Worm (Caenorhabditis elegans): ENCODE data around the gene lgc-5.

lgc-5 gene

DNA sequence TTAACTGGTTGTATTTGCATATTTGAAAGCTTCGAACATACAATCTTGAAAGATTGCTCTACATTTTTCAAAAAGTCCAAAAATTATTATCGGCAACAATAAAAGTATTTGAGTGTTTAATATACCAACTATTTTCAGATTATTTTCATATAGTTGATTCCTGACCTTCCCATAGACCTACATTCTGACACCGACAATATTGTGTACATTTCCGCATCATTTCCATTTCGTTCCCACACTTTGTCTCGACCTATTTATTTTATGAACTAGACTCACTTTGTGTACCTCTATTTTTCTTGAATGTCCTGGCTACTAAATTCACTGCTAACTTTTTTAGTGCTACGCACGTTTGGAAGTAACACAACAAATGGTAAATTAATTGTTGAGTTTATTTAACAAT lies at the start of gene lgc-5:
TSS of gene lgc-5 (plus strand) at position 301 of the 400 bp plus-strand sequence.
- no peak for TF ChIP-seq unc-62 (GFP tag; optimal IDR thresholded peaks at IDR 0.05)

- no peak for TF ChIP-seq unc-62 (GFP tag; optimal IDR thresholded peaks at IDR 0.05)
These were observed 47.8 kb upstream of the lgc-5 start, which contains the start of gene tbce-1 for ce11 chrIV:8294650-8295049. TSS of gene tbce-1 (plus strand) at chrIV:8294690.

ce11 chrIV:8297192-8297591 lies 45.3 kb upstream of the lgc-5 start, which contains the start of gene nprl-3:
TSS of gene nprl-3 (plus strand) at chrIV:8297492.
- TF ChIP-seq unc-62 (GFP tag; optimal IDR thresholded peaks at IDR 0.05), result no peak

DNA sequence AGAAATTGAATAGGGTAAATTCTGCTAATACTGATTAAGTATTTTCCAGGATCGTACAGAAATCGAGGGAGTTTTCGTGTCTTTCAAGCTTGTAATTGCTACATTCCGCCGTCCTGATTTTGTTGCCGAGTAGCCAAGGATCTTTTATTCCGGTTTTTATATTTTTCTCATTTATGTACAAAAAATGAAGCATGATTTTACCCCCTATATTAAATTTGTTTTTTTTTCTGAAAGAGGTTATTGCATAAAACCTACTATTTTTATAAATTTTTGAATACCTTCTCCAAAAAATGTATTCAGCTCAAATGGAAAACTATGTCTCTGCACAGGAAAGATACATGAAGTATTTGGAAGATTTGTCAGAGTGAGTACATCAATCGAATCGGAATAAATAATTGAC lies 42.8 kb upstream of the lgc-5 start, which contains the start of gene F35H10.6:
TSS of gene F35H10.6 (plus strand) at position 301 of the 400 bp plus-strand sequence.
- TF ChIP-seq unc-62 (GFP tag; optimal IDR thresholded peaks at IDR 0.05), result no peak

DNA sequence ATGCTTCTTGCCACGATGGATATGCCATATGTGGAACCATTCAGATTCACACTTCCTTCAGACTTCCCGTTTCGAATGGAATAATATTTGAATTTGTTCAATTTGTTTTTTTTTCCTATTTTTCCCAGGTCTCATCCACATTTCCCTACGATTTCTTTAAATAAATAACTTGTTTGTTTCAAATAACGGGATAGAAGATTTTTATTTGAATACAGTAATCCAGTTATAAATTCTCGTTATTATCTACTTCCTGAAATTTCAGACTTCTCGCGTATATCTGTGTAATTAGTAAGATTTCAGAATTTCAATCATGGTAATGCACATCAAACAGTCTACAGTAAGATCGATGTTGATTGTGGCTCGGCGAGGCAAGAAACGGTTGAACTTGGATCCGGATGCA lies 42.0 kb upstream of the lgc-5 start, which contains the start of gene F35H10.5:
TSS of gene F35H10.5 (plus strand) at position 301 of the 400 bp plus-strand sequence.
- TF ChIP-seq unc-62 (GFP tag; optimal IDR thresholded peaks at IDR 0.05), result no peak

DNA sequence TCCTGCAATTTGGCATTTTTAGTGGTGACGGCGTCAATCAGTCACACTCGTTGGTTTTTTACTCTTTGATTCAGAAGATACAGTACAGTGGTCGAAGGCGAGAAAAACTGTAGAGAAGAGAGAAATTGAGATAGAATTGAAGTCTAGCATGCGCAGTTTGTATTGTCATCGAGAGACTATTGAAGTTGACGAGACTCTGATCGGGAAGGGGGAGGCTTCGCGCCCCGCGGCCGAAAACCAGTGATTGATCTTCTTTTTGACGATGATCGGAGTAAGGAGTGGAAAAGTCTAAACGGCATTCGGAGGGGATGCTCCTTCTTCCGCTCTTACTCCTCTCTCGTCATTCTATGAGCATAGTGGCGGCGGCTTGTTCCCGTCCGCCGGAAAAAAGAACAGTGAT lies 40.6 kb upstream of the lgc-5 start:
- no peak for TF ChIP-seq unc-62 (GFP tag; optimal IDR thresholded peaks at IDR 0.05)

- TF ChIP-seq unc-62 (GFP tag; optimal IDR thresholded peaks at IDR 0.05), result no peak
These were observed 39.8 kb upstream of the lgc-5 start for ce11 chrIV:8302648-8303161.

DNA sequence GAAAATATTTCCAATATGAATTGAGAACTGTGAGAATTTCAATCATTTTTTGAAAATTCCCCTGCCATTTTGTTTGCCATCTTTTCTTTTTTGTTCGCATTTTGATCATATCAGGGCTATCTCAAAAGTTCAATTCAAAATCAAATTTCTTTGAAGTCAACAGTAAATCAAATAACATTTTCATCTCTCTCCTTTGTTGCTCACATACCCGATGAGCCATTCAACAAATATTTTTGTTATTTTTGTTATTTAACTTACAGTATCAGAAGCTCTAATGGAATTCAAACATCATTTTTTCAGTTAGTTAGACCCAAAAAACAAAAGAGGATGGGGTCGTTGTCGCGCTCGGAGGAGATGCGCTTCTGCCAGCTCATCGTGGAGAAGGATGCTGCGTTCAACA lies 38.8 kb upstream of the lgc-5 start, which contains the start of gene vha-5:
TSS of gene vha-5 (plus strand) at position 301 of the 400 bp plus-strand sequence.
- TF ChIP-seq unc-62 (GFP tag; optimal IDR thresholded peaks at IDR 0.05), result no peak

DNA sequence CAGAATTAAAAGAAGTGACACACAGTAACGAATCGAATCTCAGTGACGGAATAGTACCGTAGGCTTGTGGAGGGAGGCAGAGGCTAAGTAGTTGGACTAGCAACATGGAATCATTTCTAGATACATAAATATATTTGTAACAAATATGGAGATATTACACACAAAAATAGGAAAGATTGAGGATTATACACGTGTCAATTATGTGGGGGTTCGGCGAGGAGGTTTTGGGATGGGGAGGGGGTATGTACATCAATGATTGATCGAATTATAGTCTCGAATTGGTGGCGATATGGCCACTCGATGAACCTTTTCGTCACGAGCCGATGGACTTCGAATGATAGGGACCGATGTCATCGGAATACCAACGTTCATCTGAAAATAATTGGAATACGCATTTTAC lies 35.1 kb upstream of the lgc-5 start:
- TF ChIP-seq unc-62 (GFP tag; optimal IDR thresholded peaks at IDR 0.05), result no peak

DNA sequence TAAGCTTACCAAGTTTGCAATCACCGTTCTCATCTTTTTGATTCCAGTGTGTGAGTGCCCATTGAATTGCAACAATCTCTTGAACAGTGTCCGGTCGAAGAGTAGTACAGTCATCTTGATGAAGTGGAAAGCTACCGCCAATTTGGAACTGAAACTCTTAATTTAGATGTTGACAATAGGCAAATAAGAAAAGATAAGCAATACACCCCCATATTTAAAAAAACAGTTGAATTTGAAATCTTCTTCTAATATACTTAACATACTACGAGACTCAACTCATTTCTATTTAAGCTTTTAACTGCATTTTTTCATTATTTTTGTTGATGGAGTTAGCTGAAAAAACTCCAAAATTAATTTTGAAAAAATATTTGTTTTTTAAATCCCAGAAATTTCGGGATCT lies 30.4 kb upstream of the lgc-5 start:
- no peak for TF ChIP-seq unc-62 (GFP tag; optimal IDR thresholded peaks at IDR 0.05)

- no peak for TF ChIP-seq unc-62 (GFP tag; optimal IDR thresholded peaks at IDR 0.05)
These were observed 29.6 kb upstream of the lgc-5 start, which contains the start of gene F35H10.10 for ce11 chrIV:8312846-8313245. TSS of gene F35H10.10 (minus strand) at chrIV:8312946.

ce11 chrIV:8317800-8318199 lies 24.7 kb upstream of the lgc-5 start:
- TF ChIP-seq unc-62 (GFP tag; optimal IDR thresholded peaks at IDR 0.05), result no peak

DNA sequence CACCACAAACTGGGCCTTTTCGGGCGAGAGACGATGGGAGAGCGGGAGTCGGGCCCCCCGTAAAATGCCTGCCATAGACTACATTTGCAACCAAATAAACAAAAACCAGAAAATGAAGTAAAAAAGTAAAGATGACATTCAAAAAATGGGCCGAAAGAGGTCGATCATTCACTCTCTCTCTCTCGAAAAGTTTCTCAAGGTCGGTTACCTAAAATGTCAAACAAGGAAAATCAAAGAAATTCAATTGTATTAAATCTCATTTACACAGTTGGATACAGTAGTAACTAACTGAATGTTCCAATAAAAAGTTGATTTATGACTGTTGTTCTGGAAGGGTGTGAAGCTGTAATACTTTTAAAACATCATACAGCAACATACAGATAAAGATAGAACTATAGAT lies 23.7 kb upstream of the lgc-5 start:
- no peak for TF ChIP-seq unc-62 (GFP tag; optimal IDR thresholded peaks at IDR 0.05)

DNA sequence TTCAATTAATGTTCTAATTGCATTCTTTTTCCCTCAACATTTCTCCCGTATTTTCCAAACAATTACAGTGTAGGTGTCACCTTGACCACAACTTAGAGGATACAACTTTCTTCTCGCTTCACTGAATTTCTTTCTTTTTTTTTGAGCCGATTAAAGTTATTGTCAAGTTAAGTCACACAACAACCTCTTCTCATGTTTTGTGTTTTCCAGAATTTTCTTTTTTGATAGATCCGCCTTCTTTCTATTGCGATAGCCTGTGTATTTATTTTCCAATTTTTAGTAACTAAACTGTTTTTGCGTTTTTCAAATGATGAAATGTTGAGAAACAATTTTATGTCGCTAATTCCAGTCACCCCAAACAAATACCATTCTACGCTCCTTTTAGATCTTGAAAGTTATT lies 16.8 kb upstream of the lgc-5 start, which contains the start of gene F35H10.3:
TSS of gene F35H10.3 (plus strand) at position 301 of the 400 bp plus-strand sequence.
- TF ChIP-seq unc-62 (GFP tag; optimal IDR thresholded peaks at IDR 0.05), result no peak

- TF ChIP-seq unc-62 (GFP tag; optimal IDR thresholded peaks at IDR 0.05), result no peak
These were observed 13.6 kb upstream of the lgc-5 start, which contains the start of gene F35H10.2 for ce11 chrIV:8328913-8329312. TSS of gene F35H10.2 (plus strand) at chrIV:8329213.

- TF ChIP-seq unc-62 (GFP tag; optimal IDR thresholded peaks at IDR 0.05), result no peak
These were observed 10.0 kb upstream of the lgc-5 start, which contains the start of gene lys-10 for ce11 chrIV:8332526-8332925. TSS of gene lys-10 (plus strand) at chrIV:8332826.

ce11 chrIV:8333034-8333433 lies 9.5 kb upstream of the lgc-5 start:
- TF ChIP-seq unc-62 (GFP tag; optimal IDR thresholded peaks at IDR 0.05), result no peak

DNA sequence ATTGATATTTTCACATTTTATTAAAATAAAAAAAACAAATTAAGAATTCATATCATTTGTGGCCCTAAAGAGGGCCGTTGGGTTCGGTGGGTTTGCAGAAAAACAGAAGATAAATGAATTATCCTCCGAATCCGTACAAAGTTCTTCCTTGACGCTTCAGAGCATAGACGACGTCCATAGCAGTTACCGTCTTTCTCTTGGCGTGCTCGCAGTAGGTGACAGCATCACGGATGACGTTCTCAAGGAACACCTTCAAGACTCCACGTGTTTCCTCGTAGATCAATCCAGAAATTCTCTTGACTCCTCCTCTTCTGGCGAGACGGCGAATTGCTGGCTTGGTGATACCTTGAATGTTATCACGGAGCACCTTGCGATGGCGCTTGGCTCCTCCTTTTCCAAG lies 8.9 kb upstream of the lgc-5 start:
- TF ChIP-seq unc-62 (GFP tag; optimal IDR thresholded peaks at IDR 0.05), result no peak

All from whole organism, dauer.